Fruit fly (Drosophila melanogaster) whole organism, embryonic: ENCODE measurements around the gene U2af50.
A peak's percentile ranks its signal among the peaks of the same experiment; 100 is the strongest.

ENCODE experiments used
- ATbp ChIP-seq: fragments of 200-800 bp; sonication (Bioruptor generic); optimal IDR thresholded peaks from 2 replicates; lab custom pipeline; 2017; ENCODE audit warnings: missing biosample characterization, mild to moderate bottlenecking, missing genetic modification characterization, missing genetic modification reagents
- Abd-B ChIP-seq: fragments of 200-800 bp; sonication (Bioruptor generic); optimal IDR thresholded peaks from 2 replicates; lab custom pipeline; 2018; ENCODE audit warnings: missing biosample characterization, mild to moderate bottlenecking, missing genetic modification characterization, moderate library complexity
- Blimp-1 ChIP-seq: fragments of 200-800 bp; sonication (Bioruptor generic); optimal IDR thresholded peaks from 3 replicates; lab custom pipeline; 2018; ENCODE audit warnings: missing biosample characterization, missing genetic modification characterization, mild to moderate bottlenecking, moderate library complexity, missing genetic modification reagents
- CG1024 ChIP-seq: fragments of 200-800 bp; sonication (Bioruptor generic); IDR thresholded peaks from 2 replicates; pipeline ENCODE4 v1.3.6; 2022; ENCODE audit warnings: missing biosample characterization, missing genetic modification characterization
- CG10543 ChIP-seq: fragments of 200-800 bp; sonication (Bioruptor generic); optimal IDR thresholded peaks from 3 replicates; lab custom pipeline; 2017; ENCODE audit warnings: missing biosample characterization, mild to moderate bottlenecking, missing genetic modification characterization, moderate library complexity
- CG12659 ChIP-seq: fragments of 200-800 bp; sonication (Bioruptor generic); optimal IDR thresholded peaks from 3 replicates; lab custom pipeline; 2017; ENCODE audit warnings: mild to moderate bottlenecking, missing biosample characterization, missing genetic modification reagents, missing genetic modification characterization
- CG13894 ChIP-seq: fragments of 200-800 bp; sonication (Bioruptor generic); optimal IDR thresholded peaks from 3 replicates; lab custom pipeline; 2018; ENCODE audit warnings: missing biosample characterization, mild to moderate bottlenecking, missing genetic modification characterization, moderate library complexity
- CG14441 ChIP-seq: fragments of 200-800 bp; sonication (Bioruptor generic); IDR thresholded peaks from 2 replicates; pipeline ENCODE4 v1.3.6; 2022; ENCODE audit warnings: missing biosample characterization, missing genetic modification characterization
- CG15011 ChIP-seq: fragments of 200-800 bp; sonication (Bioruptor generic); optimal IDR thresholded peaks from 3 replicates; lab custom pipeline; 2018; ENCODE audit warnings: missing biosample characterization, mild to moderate bottlenecking, missing genetic modification characterization
- CG15514 ChIP-seq: fragments of 200-800 bp; sonication (Bioruptor generic); optimal IDR thresholded peaks from 3 replicates; lab custom pipeline; 2017; ENCODE audit warnings: missing biosample characterization, missing genetic modification characterization, mild to moderate bottlenecking, moderate library complexity, missing genetic modification reagents
- CG17186 ChIP-seq: fragments of 200-800 bp; sonication (Bioruptor generic); optimal IDR thresholded peaks from 3 replicates; lab custom pipeline; 2017; ENCODE audit warnings: missing biosample characterization, missing genetic modification reagents, missing genetic modification characterization
- CG18262 ChIP-seq: fragments of 200-800 bp; optimal IDR thresholded peaks from 3 replicates; lab custom pipeline; 2019; ENCODE audit warnings: missing biosample characterization, mild to moderate bottlenecking, missing genetic modification characterization, moderate library complexity
- CG2202 ChIP-seq: fragments of 200-800 bp; sonication (Bioruptor generic); optimal IDR thresholded peaks from 2 replicates; lab custom pipeline; 2018; ENCODE audit warnings: missing biosample characterization, mild to moderate bottlenecking, missing genetic modification characterization
- CG33213 ChIP-seq: fragments of 200-800 bp; sonication (Bioruptor generic); optimal IDR thresholded peaks from 3 replicates; lab custom pipeline; 2016; ENCODE audit warnings: missing biosample characterization, missing genetic modification characterization
- CG33557 ChIP-seq: fragments of 200-800 bp; sonication (Bioruptor generic); optimal IDR thresholded peaks from 2 replicates; lab custom pipeline; 2019; ENCODE audit warnings: missing biosample characterization, mild to moderate bottlenecking, missing genetic modification characterization, moderate library complexity
- CG5953 ChIP-seq: fragments of 200-800 bp; sonication (Bioruptor generic); IDR thresholded peaks from 2 replicates; pipeline ENCODE4 v1.3.6; 2022; ENCODE audit warnings: missing biosample characterization, missing genetic modification characterization
- CG7928 ChIP-seq: fragments of 200-800 bp; sonication (Bioruptor generic); optimal IDR thresholded peaks from 2 replicates; lab custom pipeline; 2017; ENCODE audit warnings: missing biosample characterization, mild to moderate bottlenecking, missing genetic modification characterization
- CG8478 ChIP-seq: fragments of >200 bp; optimal IDR thresholded peaks from 2 replicates; lab custom pipeline; 2018
- D19B ChIP-seq: fragments of 200-800 bp; sonication (Bioruptor generic); optimal IDR thresholded peaks from 2 replicates; lab custom pipeline; 2017; ENCODE audit warnings: missing biosample characterization, mild to moderate bottlenecking, missing genetic modification characterization
- Dip3 ChIP-seq: fragments of 200-800 bp; sonication (Bioruptor generic); optimal IDR thresholded peaks from 3 replicates; lab custom pipeline; 2016; ENCODE audit warnings: missing biosample characterization, missing genetic modification characterization
- Dp ChIP-seq: fragments of 200-800 bp; sonication (Bioruptor generic); optimal IDR thresholded peaks from 2 replicates; lab custom pipeline; 2018; ENCODE audit warnings: missing biosample characterization, mild to moderate bottlenecking, missing genetic modification characterization, moderate library complexity
- Fer1 ChIP-seq: fragments of 200-800 bp; sonication (Bioruptor generic); optimal IDR thresholded peaks from 2 replicates; lab custom pipeline; 2017; ENCODE audit warnings: missing biosample characterization, mild to moderate bottlenecking, missing genetic modification characterization
- Fer2 ChIP-seq: fragments of 200-800 bp; sonication (Bioruptor generic); optimal IDR thresholded peaks from 2 replicates; lab custom pipeline; 2018; ENCODE audit warnings: missing biosample characterization, mild to moderate bottlenecking, missing genetic modification characterization, moderate library complexity
- Fer3 ChIP-seq: fragments of 200-800 bp; sonication (Bioruptor generic); optimal IDR thresholded peaks from 2 replicates; lab custom pipeline; 2018; ENCODE audit warnings: missing biosample characterization, mild to moderate bottlenecking, missing genetic modification characterization, moderate library complexity
- HLHmδ ChIP-seq: fragments of 200-800 bp; sonication (Bioruptor generic); optimal IDR thresholded peaks from 2 replicates; lab custom pipeline; 2018; ENCODE audit warnings: missing biosample characterization, mild to moderate bottlenecking, missing genetic modification characterization, moderate library complexity
- Jarid2 ChIP-seq: fragments of 200-800 bp; sonication (Bioruptor generic); optimal IDR thresholded peaks from 3 replicates; lab custom pipeline; 2017; ENCODE audit warnings: mild to moderate bottlenecking, missing biosample characterization, missing genetic modification reagents, missing genetic modification characterization
- NC2β ChIP-seq: fragments of 200-800 bp; sonication (Bioruptor generic); optimal IDR thresholded peaks from 2 replicates; lab custom pipeline; 2016; ENCODE audit warnings: missing biosample characterization, missing genetic modification characterization
- Nf-YA ChIP-seq: fragments of 200-800 bp; sonication (Bioruptor generic); IDR thresholded peaks from 2 replicates; pipeline ENCODE4 v1.3.6; 2022; ENCODE audit warnings: missing biosample characterization, missing genetic modification characterization
- Xbp1 ChIP-seq: fragments of 200-800 bp; sonication (Bioruptor generic); optimal IDR thresholded peaks from 3 replicates; lab custom pipeline; 2016; ENCODE audit warnings: missing biosample characterization, mild to moderate bottlenecking, missing genetic modification characterization
- ash1 ChIP-seq: fragments of 200-800 bp; sonication (Bioruptor generic); optimal IDR thresholded peaks from 2 replicates; lab custom pipeline; 2018; ENCODE audit warnings: missing biosample characterization, mild to moderate bottlenecking, missing genetic modification characterization
- bbx ChIP-seq: fragments of 200-800 bp; sonication (Bioruptor generic); IDR thresholded peaks from 2 replicates; pipeline ENCODE4 v1.3.6; 2022; ENCODE audit warnings: missing biosample characterization, missing genetic modification characterization; ENCODE audit not compliant: partially characterized antibody
- cad ChIP-seq: fragments of >200 bp; optimal IDR thresholded peaks from 2 replicates; lab custom pipeline; 2017; ENCODE audit warnings: missing biosample characterization, missing genetic modification characterization
- croc ChIP-seq: fragments of 200-800 bp; sonication (Bioruptor generic); conservative IDR thresholded peaks from 3 replicates; pipeline ENCODE4 v1.3.6; 2022; ENCODE audit warnings: missing biosample characterization, missing genetic modification characterization
- da ChIP-seq: fragments of 200-800 bp; sonication (Bioruptor generic); optimal IDR thresholded peaks from 2 replicates; lab custom pipeline; 2016; ENCODE audit warnings: missing biosample characterization, missing genetic modification characterization
- dan ChIP-seq: fragments of 200-800 bp; sonication (Bioruptor generic); IDR thresholded peaks from 2 replicates; pipeline ENCODE4 v1.3.6; 2022; ENCODE audit warnings: missing biosample characterization, missing genetic modification characterization
- dimm ChIP-seq: fragments of 200-800 bp; sonication (Bioruptor generic); IDR thresholded peaks from 2 replicates; pipeline ENCODE4 v1.3.6; 2022; ENCODE audit warnings: missing biosample characterization, missing genetic modification characterization
- dm ChIP-seq: fragments of 200-800 bp; sonication (Bioruptor generic); optimal IDR thresholded peaks from 3 replicates; lab custom pipeline; 2016; ENCODE audit warnings: missing biosample characterization, missing genetic modification characterization
- dysf ChIP-seq: fragments of 200-800 bp; sonication (Bioruptor generic); IDR thresholded peaks from 3 replicates; pipeline ENCODE4 v1.3.6; 2022; ENCODE audit warnings: missing biosample characterization, missing genetic modification characterization
- ewg ChIP-seq: fragments of 200-800 bp; sonication (Bioruptor generic); optimal IDR thresholded peaks from 3 replicates; lab custom pipeline; 2017; ENCODE audit warnings: mild to moderate bottlenecking, missing biosample characterization, missing genetic modification reagents, missing genetic modification characterization
- gem ChIP-seq: fragments of 200-800 bp; sonication (Bioruptor generic); optimal IDR thresholded peaks from 2 replicates; lab custom pipeline; 2019; ENCODE audit warnings: missing biosample characterization, mild to moderate bottlenecking, missing genetic modification characterization, moderate library complexity
- grau ChIP-seq: fragments of 200-800 bp; optimal IDR thresholded peaks from 3 replicates; lab custom pipeline; 2019; ENCODE audit warnings: missing biosample characterization, mild to moderate bottlenecking, missing genetic modification characterization, moderate library complexity
- grn ChIP-seq: fragments of 200-800 bp; sonication (Bioruptor generic); optimal IDR thresholded peaks from 3 replicates; lab custom pipeline; 2017; ENCODE audit warnings: missing biosample characterization, missing genetic modification characterization
- ham ChIP-seq: fragments of 200-800 bp; sonication (Bioruptor generic); IDR thresholded peaks from 2 replicates; pipeline ENCODE4 v1.3.6; 2022; ENCODE audit warnings: missing biosample characterization, missing genetic modification characterization
- hkb ChIP-seq, 2 experiments: fragments of 200-800 bp in 1 of 2; fragments of >200 bp in 1 of 2; sonication (Bioruptor generic) in 1 of 2; IDR thresholded peaks in 1 of 2; optimal IDR thresholded peaks in 1 of 2; 2 replicates each; pipeline versions ENCODE4 v1.3.6 to Lab custom; 2017 to 2022; ENCODE audit warnings: missing biosample characterization in 1 of 2, missing genetic modification characterization in 1 of 2
- ind ChIP-seq: fragments of 200-800 bp; sonication (Bioruptor generic); optimal IDR thresholded peaks from 3 replicates; lab custom pipeline; 2016; ENCODE audit warnings: missing biosample characterization, missing genetic modification characterization
- kni ChIP-seq: fragments of 200-800 bp; sonication (Bioruptor generic); optimal IDR thresholded peaks from 3 replicates; lab custom pipeline; 2017; ENCODE audit warnings: mild to moderate bottlenecking, missing biosample characterization, missing genetic modification reagents, missing genetic modification characterization
- peb ChIP-seq: fragments of 200-800 bp; sonication (Bioruptor generic); IDR thresholded peaks from 2 replicates; pipeline ENCODE4 v1.3.6; 2022; ENCODE audit warnings: missing biosample characterization, missing genetic modification characterization
- prd ChIP-seq, 3 experiments: fragments of >200 bp in 2 of 3; fragments of 200-800 bp in 1 of 3; sonication (Bioruptor generic) in 1 of 3; optimal IDR thresholded peaks in 2 of 3; IDR thresholded peaks in 1 of 3; 2 replicates in 2 of 3; 3 replicates in 1 of 3; pipeline versions ENCODE4 v1.3.6 to Lab custom; 2017 to 2022; ENCODE audit warnings: missing biosample characterization in 1 of 3, missing genetic modification characterization in 1 of 3
- psq ChIP-seq: fragments of 200-800 bp; sonication (Bioruptor generic); optimal IDR thresholded peaks from 2 replicates; lab custom pipeline; 2017; ENCODE audit warnings: missing biosample characterization, missing genetic modification characterization
- row ChIP-seq: fragments of 200-800 bp; sonication (Bioruptor generic); IDR thresholded peaks from 3 replicates; pipeline ENCODE4 v1.3.6; 2022; ENCODE audit warnings: missing biosample characterization, missing genetic modification characterization

Gene U2af50

DNA sequence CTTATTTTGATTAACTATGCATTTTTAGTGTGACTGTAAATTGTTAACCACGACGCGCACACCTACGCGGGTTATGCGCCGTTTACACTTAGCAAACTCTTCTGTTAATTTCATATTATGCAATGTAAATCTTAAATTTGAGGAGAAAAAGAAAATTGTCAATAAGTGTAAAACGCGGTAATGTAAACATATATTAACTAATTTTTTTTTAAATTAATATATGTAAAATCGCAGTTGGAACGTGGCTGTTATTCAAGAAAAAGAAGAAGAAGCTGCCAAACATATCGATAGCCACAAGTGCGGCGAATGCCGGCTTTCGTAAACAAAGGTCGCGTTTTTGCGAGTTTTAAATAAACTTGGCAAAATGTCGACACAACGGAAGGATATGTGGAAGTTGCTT is 32.6 kb upstream of the U2af50 start, which contains the start of the genes TH1 and mei-41 (continued):
- TF ChIP-seq Blimp-1 (no peak), dimm (peak; percentile 65; the same call in 1 of the 2 replicates), hkb (optimal IDR thresholded peaks at IDR 0.05; lab: Kevin White, UChicago) (no peak), hkb (GFP tag; IDR thresholded peaks at IDR 0.05; lab: Robert Waterston, UW) (peak; percentile 94), CG1024 (GFP tag; lab: Robert Waterston, UW) (peak; percentile 92), CG15514 (GFP tag; lab: Kevin White, UChicago) (no peak), CG14441 (GFP tag; lab: Robert Waterston, UW) (peak; percentile 96), Dp (peak; percentile 52), HLHmδ (GFP tag; lab: Kevin White, UChicago) (no peak), peb (GFP tag; lab: Robert Waterston, UW) (peak; percentile 94), row (GFP tag; lab: Robert Waterston, UW) (peak; percentile 98), CG8478 (no peak), CG13894 (tag; lab: Kevin White, UChicago) (no peak), dm (GFP tag; lab: Kevin White, UChicago) (peak; percentile 46), Abd-B (GFP tag; lab: Kevin White, UChicago) (peak; percentile 95), CG10543 (GFP tag; lab: Kevin White, UChicago) (no peak), CG5953 (GFP tag; lab: Robert Waterston, UW) (peak; percentile 88), ATbp (GFP tag; lab: Kevin White, UChicago) (peak; percentile 72), Fer2 (tag; lab: Kevin White, UChicago) (peak; percentile 83), Nf-YA (GFP tag; lab: Robert Waterston, UW) (peak; percentile 92), Fer3 (tag; lab: Kevin White, UChicago) (peak; percentile 88), CG12659 (GFP tag; lab: Kevin White, UChicago) (peak; percentile 94), CG2202 (tag; lab: Kevin White, UChicago) (peak; percentile 51), CG33557 (GFP tag; lab: Kevin White, UChicago) (peak; percentile 80), ham (GFP tag; lab: Robert Waterston, UW) (peak; percentile 47; the same call in 1 of the 2 replicates), NC2β (GFP tag; lab: Kevin White, UChicago) (peak; percentile 27), gem (peak; percentile 96), Fer1 (GFP tag; lab: Kevin White, UChicago) (no peak), grn (GFP tag; lab: Kevin White, UChicago) (no peak), bbx (GFP tag; lab: Robert Waterston, UW) (0 out of 2 replicates have a peak, but pooled peaks have one; percentile 12), ind (GFP tag; lab: Kevin White, UChicago) (peak; percentile 85), grau (tag; lab: Kevin White, UChicago) (peak; percentile 90), CG15011 (GFP tag; lab: Kevin White, UChicago) (no peak), kni (GFP tag; lab: Kevin White, UChicago) (no peak), CG17186 (GFP tag; lab: Kevin White, UChicago) (peak; percentile 86), ash1 (no peak), croc (GFP tag; lab: Robert Waterston, UW) (peak; percentile 96), dan (peak; percentile 75; the same call in 1 of the 2 replicates), CG18262 (no peak), Xbp1 (GFP tag; lab: Kevin White, UChicago) (peak; percentile 89), cad (no peak), Jarid2 (GFP tag; lab: Kevin White, UChicago) (no peak), CG33213 (GFP tag; lab: Kevin White, UChicago) (no peak), psq (no peak), CG7928 (GFP tag; lab: Kevin White, UChicago) (no peak), prd (optimal IDR thresholded peaks at IDR 0.05; lab: Kevin White, UChicago) (no peak), prd (GFP tag; IDR thresholded peaks at IDR 0.05; lab: Robert Waterston, UW) (peak; percentile 98), Dip3 (GFP tag; lab: Kevin White, UChicago) (peak; percentile 66), ewg (GFP tag; lab: Kevin White, UChicago) (peak; percentile 82), dysf (peak; percentile 96), D19B (GFP tag; lab: Kevin White, UChicago) (no peak), da (GFP tag; lab: Kevin White, UChicago) (no peak)
